Worm (Caenorhabditis elegans) whole organism, midembryonic: Measurements from ENCODE around the gene unc-77.

Experiments used
- med-1 ChIP-seq: sonication (generic microtip); optimal IDR thresholded peaks from 2 replicates; lab custom pipeline; 2017; ENCODE audit warnings: missing genetic modification characterization, mild to moderate bottlenecking, missing compliant biosample characterization, antibody characterized with exemption, missing genetic modification reagents; ENCODE audit not compliant: insufficient read depth
- ref-1 ChIP-seq: fragments of 200-800 bp; sonication (Bioruptor generic); conservative IDR thresholded peaks from 2 replicates; pipeline ENCODE4 v1.3.6; 2022; ENCODE audit warnings: missing genetic modification reagents, missing genetic modification characterization, missing compliant biosample characterization

ce11 chrIV:6230560-6231073, 47.0 kb upstream of the unc-77 start, which contains the start of gene F58F9.4:
- TF ChIP-seq med-1 (GFP tag; lab: Kevin White, UChicago) (no peak), ref-1 (no peak)
